Fruit fly (Drosophila melanogaster) whole organism, larva: Measurements from ENCODE around the gene CG7675.
A peak's percentile ranks its signal among the peaks of the same experiment; 100 is the strongest.

Source experiments
- noc ChIP-seq: fragments of 200-800 bp; sonication (Bioruptor generic); optimal IDR thresholded peaks from 3 replicates; lab custom pipeline; 2019; ENCODE audit warnings: missing biosample characterization, mild to moderate bottlenecking, missing genetic modification characterization, moderate library complexity

Gene CG7675

DNA sequence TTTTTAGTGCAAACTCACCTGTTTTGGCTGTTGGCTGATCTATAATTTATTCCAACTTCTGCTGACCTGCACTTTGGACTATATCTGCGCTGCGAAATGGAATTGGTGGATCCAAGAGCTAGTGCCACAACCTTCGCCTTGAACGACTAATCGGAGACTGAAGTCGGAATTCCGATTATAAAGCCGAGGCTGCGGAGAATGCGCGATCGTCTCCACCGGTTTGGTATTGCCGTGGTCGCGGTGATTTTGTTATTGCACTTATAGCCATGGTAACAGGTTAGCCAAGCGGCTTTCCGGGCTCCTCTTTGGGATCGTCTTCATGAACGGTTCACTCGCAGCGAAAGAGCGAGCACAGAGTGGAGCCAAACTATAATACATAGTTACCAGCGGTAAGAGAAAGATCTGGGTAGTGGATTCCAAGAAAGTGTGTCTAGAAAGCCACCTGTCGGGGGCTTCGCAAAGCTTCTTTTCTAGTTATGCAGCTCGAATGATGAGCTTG lies at the start of gene CG7675:
Gene CG7675 (minus strand): TSS at position 165 of the 499 bp plus-strand sequence.
- TF ChIP-seq noc (tag; lab: Kevin White, UChicago), result no peak

DNA sequence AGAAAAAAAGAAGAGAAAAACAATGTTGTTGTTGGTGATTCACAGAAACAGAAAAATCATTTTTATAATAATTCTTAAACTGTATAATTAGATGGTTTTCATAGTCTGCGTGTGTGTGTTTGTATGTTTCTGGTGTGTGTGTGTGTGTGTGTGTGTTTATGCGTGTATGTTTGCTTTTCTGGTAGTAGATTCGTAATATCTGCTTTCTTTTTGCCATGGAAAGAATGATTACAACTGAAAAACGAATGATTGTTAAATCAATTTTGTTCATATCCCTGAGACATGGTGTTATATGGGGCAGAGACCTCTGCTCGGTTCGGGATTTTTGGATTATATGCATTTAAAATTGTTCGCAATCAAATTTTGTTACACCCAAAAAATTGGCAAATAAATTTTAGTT lies 42.4 kb upstream of the CG7675 start:
- TF ChIP-seq noc (tag; lab: Kevin White, UChicago), result no peak

DNA sequence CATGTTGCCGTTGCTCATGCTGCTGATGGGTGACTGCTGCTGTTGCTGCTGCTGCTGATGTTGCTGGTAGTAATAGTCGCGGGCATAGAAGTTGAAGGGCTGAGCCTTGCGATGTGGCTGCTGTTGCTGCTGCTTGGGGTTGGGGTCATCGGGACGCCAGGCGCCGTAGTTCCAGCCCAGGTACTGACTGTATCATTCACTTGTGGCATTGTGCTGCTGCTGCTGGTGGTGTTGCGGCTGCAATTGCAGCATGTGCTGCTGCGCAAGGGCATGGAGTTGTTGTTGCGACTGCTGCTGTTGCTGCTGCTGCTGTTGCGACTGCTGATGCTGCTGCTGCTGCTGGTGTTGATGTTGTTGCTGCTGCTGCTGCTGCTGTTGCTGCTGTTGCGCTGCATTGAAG lies 41.5 kb upstream of the CG7675 start:
- no peak for TF ChIP-seq noc (tag; lab: Kevin White, UChicago)

DNA sequence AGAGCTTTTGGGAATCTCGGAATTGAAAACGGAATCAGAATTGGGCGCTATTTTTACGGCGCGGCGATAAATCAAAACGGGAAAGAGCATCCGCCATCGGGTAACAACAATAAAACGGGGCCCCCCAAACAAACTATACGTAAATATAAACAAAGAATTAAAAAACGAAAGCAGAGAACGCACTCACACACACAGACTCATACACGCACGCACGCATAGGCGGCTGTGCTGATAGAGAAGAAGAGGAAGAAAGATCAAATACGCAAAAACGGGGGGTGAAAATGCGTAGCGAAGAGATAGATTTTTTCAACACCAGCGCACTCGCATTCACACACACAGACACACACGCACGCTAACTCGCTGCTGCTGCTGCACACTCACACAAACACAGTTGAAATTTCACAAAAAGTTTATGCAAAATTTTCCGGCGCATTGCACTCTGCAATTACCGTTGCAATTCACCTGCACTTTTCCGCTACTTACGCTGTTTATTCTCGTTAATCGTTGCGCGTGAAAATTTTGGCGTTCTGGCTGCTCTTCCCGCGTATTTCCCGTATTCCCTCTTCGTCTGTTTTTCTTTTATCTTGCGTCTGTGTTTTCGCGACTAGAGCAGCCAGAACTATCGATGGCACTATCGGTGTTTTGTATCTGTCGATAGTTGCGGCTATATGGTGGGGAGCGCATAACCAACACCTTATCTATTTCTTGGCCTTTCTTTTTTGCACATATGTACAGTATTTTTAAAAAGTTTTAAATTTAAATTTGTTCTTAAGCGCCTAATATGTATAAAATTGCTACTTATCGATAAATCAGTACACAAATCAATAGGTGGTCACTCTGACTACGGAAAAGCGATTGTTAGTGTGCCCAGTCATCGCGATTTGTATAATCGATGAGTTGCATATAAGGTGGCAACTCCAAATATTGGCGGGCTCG lies 31.6 kb upstream of the CG7675 start, which contains the start of gene CG31122:
Gene CG31122 (minus strand): TSS at position 596 of the 936 bp plus-strand sequence.
- TF ChIP-seq noc (tag; lab: Kevin White, UChicago), result peak; percentile 41

DNA sequence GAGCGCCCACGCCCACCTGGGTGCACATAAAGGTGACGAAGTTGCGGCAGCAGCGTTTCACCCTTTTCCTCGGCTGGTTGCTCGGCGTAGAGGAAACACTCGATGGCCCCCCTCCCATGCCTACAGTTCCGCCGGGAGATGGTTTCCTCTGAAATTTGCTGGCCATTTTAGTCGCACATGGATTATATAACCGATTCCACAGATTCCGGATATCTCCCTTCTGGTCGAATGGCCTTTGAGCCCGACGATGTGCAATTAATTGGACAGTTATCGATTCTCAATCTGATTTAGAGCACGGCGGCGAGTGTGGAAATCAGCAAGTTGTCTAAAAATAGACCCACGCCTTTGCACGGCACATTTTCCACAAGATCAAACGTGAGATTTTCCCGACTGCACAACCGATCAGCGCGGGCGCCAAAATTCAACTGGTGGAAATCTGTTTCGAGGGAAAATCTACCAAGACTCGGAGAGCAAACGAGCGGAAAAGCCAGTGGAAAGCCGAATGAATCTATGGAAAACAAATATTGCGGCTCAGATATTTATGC lies 30.3 kb upstream of the CG7675 start, which contains the start of gene CG10864:
Gene CG10864 (minus strand): TSS at position 427 of the 545 bp plus-strand sequence.
- TF ChIP-seq noc (tag; lab: Kevin White, UChicago), result no peak

DNA sequence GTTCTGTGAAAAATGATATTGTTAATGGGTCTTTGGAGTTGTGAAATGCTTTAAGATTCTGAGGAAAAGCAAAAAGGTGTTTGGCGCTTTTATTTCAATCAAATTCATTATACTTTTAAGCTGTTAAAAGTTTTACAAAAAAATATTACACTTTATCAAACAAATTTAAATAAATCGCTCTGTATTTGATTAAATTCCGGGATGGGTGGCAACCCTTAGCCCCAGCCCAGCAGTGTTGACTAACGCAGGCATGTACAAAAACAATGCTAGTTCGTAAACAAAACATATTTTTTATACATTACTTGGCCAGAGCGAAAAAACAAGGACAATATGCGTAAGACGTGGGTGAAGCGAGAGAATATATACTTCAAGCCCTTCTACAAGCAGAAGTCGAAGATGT lies 23.7 kb upstream of the CG7675 start, which contains the start of gene CG7685:
Gene CG7685 (plus strand): TSS at position 228 of the 400 bp plus-strand sequence.
- TF ChIP-seq noc (tag; lab: Kevin White, UChicago), result peak; percentile 77

DNA sequence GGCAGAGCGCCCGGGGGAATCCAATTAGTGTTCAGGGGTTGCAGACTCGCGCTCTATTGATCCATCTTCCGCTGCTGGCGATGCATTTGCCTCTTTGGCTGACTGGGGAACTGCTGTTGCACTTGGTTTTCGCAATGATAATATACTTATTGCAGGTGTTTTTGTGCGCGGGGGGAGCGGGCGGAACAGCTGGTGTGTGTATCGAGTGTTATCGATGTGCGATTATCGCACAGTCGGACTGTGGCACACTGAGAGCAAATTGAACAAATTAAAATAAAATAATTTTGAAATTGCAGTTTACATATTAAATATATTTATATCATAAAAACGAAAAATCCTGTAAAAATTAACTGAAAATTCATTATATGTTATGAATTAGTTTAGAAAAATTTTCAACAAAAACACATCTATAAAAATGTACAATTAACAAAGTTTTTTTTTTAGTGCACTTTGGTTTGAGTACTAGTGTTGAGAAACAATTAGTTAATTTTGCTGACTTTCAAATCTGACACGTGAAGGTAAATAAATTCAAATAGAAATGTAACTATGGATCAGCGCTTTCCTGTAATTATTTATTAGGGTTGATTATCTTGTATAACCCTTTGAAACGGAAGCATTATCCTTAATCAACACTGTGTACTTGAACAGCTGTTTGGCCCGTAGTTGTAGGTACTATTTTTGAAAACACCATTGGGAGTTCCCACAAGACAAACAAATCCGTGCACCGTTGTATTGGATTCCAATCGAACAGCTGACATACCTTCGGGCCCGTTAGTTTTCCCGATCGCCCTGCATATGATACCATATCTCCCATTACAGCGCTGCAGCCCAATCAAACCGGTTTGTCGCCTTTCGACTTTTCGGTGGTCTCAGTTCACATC lies 21.8 kb upstream of the CG7675 start, which contains the start of the genes Wdr37 and koko:
Gene Wdr37 (minus strand): TSS at position 168 of the 881 bp plus-strand sequence.
Gene koko (plus strand): TSS at position 478 of the 881 bp plus-strand sequence.
- TF ChIP-seq noc (tag; lab: Kevin White, UChicago), result peak; percentile 96

DNA sequence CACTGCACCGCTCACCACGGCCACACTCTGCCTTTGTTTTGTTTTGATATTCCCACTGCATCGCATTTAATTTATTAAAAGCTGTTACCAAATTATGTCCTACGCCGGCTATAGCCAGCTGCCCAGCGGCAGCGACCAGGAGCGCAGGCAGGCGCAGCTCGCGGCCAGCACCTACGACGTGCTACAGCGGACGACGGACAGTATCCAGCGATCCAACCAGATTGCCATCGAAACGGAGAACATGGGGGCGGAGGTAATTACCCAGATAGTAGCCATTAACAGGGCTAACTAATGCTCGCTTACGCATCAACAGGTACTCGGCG lies 18.7 kb upstream of the CG7675 start:
- no peak for TF ChIP-seq noc (tag; lab: Kevin White, UChicago)

DNA sequence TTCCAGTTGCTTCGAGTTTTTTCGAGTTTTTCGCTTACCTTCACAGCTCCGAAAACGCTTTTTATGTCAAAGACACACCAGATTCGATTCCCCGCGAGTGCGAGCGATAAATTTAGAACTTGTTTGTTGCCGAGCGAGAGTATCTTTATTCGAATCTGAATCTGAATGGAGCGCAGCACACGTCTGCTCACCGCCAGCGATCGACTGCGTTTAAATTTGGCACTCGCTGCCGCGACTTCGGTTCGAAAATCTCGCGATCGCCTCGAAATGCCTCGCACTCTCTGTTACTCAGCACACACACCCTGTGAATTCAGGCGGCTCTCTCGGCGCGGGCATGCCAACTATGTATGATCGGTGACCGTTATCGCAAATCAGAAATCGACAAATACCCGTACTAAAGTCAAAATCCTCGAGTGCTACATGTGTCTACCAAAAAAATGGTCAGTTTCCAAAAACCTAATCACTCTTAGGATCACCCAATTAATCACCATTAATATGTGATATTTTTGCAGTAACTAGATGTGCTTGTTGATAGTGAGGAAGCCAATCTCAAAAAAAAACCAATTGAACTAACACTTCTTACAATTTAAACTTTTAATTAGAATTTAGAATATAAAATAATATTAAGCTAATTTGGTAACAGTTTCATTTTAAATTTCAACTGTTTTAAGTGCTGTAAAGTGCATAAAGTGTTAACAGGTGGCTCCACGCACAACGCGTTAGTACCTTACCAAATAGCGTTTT lies 18.1 kb upstream of the CG7675 start, which contains the start of gene Vha100-2:
Gene Vha100-2 (minus strand): TSS at position 216 of the 744 bp plus-strand sequence.
- TF ChIP-seq noc (tag; lab: Kevin White, UChicago), result peak; percentile 47

DNA sequence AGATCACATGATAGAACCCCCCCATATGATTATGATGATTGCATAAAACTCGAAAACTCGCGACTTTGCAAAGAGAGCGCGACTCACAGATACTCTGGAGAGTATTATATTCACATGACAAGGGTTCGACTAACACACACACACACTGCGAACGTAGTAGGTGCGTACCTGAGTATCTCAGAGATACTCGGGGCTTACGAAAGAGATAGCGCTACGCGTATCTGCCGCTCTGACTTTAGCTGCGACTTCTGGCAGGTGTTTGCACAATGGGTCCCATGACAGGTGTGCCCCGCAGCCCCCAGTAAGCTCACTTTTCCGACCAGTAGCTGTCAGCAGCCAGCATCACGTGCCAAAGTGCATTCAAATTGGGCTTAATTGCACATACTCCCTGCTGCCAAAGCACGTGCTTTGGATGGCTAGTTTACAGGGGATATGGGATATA lies 17.5 kb upstream of the CG7675 start:
- no peak for TF ChIP-seq noc (tag; lab: Kevin White, UChicago)

DNA sequence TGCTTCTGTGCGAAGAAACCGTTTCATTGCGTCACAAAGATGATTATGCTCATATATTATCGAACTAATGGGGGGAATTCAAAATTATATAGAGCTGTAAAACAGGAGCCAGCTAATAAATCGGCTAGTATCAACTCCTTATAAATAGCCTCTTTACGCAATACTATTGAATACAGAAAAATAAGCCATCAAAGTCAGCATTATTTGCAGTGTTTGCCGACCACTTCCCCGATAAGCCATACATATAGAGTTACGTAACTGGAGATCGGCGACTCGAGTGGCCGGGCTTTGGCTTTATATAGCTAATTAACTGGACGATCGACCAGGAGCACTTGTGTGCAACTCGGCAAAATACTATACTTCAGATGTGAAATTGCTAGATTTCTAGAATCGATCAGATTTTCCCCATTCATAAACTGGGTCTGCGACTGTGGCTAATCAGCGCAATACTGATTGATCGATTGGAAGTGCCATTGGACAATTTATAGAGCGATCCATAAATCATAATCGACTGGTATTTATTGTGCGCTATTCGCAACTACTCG lies 16.9 kb upstream of the CG7675 start:
- TF ChIP-seq noc (tag; lab: Kevin White, UChicago), result no peak

DNA sequence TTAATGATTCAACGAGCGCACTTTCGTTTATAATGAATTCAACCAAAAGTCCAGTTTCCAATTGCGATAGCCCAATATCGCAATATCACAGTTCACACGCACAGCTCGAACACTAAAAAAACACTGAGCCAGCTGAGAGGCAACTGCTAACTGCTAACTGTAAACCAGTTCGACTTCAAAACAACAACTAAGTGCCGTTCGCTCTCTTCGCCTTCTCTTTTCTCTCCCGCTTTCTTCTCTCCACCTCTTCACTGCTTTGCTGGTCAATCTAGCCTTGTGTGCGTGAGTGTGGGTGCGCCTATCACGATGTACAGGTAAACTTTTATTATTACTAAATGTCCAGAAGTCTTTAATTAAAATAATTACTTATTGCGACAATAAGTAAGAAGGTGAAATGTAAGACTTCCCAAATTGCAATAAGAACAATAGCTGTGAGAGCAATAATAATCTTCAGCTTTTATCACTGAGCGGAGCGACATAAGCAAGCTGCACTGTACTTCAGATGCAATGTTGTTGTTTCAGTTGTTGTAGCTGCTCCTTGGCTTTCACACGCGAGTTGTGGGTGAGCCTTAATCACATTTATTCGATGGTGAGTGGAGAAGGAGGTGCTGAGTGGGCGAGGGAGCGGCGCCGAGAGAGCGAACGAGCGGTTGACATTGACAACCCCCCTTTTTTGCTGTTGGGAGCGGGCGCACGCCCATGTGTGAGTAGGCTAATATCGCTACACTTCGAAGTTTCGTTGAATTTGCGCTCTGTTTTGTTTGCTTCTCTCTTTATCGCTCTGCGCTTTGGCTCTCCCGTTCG lies 16.0 kb upstream of the CG7675 start, which contains the start of gene Vti1b:
Gene Vti1b (plus strand): TSS at position 195 of the 804 bp plus-strand sequence.
- TF ChIP-seq noc (tag; lab: Kevin White, UChicago), result peak; percentile 95

DNA sequence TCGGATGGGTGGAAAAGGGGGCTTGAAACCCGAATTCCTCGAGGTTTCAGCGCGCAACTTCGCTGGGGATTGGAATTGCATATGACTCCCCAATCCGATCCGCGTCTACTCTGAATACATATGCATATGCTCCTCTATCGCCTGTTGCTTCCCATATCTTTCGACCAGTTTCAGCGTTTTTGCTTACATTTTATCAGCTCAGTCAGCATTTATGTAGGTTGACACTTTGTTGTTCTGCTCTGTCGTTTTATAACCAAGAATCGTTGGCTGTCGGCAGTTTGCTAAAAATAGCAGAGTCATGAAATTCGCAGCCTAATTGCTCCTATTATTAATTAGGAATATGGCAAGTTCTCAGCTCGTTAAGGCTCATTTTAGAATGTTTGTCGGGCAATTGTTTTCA lies 14.7 kb upstream of the CG7675 start:
- TF ChIP-seq noc (tag; lab: Kevin White, UChicago), result no peak
